Fruit fly (Drosophila melanogaster): ENCODE data around the gene Ten-a.

DNA sequence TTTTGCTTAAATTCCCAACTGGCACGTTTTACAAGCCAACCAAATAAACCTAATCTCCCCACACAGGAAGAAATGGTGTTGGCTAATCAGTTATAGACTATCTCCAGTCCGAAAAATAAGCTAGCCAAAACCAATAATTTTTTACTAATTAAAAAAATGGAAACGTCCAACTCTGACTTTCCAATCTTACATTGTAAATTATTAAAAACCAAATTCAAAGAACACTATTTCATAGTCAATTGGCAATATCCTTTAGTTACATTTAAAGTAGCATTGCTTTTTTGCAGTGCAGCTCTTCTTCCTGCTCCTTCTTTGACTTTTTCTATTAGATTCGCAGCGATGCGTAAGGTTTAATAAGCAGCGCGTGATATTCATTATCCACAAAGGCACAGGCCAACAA, 215.4 kb downstream of the Ten-a start:
- no peak for TF ChIP-seq CG8478 (optimal IDR thresholded peaks at IDR 0.05)
- TF ChIP-seq CTCF (optimal IDR thresholded peaks at IDR 0.05) = no peak
